Fruit fly (Drosophila melanogaster) whole organism, embryonic: ENCODE results near the gene U2af50.
A peak's percentile ranks its signal among the peaks of the same experiment; 100 is the strongest.

Experiments
- CG12219 ChIP-seq: fragments of 200-800 bp; sonication (Bioruptor generic); optimal IDR thresholded peaks from 3 replicates; lab custom pipeline; 2018; ENCODE audit warnings: missing biosample characterization, mild to moderate bottlenecking, missing genetic modification characterization
- CG12769 ChIP-seq: fragments of 200-800 bp; sonication (Bioruptor generic); optimal IDR thresholded peaks from 2 replicates; lab custom pipeline; 2019; ENCODE audit warnings: missing biosample characterization, mild to moderate bottlenecking, missing genetic modification characterization, moderate library complexity
- CG13894 ChIP-seq: fragments of 200-800 bp; sonication (Bioruptor generic); optimal IDR thresholded peaks from 3 replicates; lab custom pipeline; 2018; ENCODE audit warnings: missing biosample characterization, mild to moderate bottlenecking, missing genetic modification characterization, moderate library complexity
- CG14860 ChIP-seq: fragments of 200-800 bp; sonication (Bioruptor generic); IDR thresholded peaks from 3 replicates; pipeline ENCODE4 v1.3.6; 2022; ENCODE audit warnings: missing biosample characterization, missing genetic modification characterization; ENCODE audit not compliant: partially characterized antibody
- CG15073 ChIP-seq: fragments of 200-800 bp; sonication (Bioruptor generic); optimal IDR thresholded peaks from 2 replicates; lab custom pipeline; 2016; ENCODE audit warnings: missing biosample characterization, missing genetic modification characterization
- CG1603 ChIP-seq: fragments of 200-800 bp; sonication (Bioruptor generic); optimal IDR thresholded peaks from 2 replicates; lab custom pipeline; 2019; ENCODE audit warnings: missing biosample characterization, mild to moderate bottlenecking, missing genetic modification characterization, moderate library complexity
- CG18262 ChIP-seq: fragments of 200-800 bp; optimal IDR thresholded peaks from 3 replicates; lab custom pipeline; 2019; ENCODE audit warnings: missing biosample characterization, mild to moderate bottlenecking, missing genetic modification characterization, moderate library complexity
- CG1832 ChIP-seq: fragments of 200-800 bp; sonication (Bioruptor generic); optimal IDR thresholded peaks from 2 replicates; lab custom pipeline; 2017; ENCODE audit warnings: missing biosample characterization, mild to moderate bottlenecking, missing genetic modification characterization, inconsistent platforms
- CG18619 ChIP-seq: fragments of 200-800 bp; sonication (Bioruptor generic); optimal IDR thresholded peaks from 3 replicates; lab custom pipeline; 2017; ENCODE audit warnings: missing biosample characterization, mild to moderate bottlenecking, missing genetic modification characterization
- CG2129 ChIP-seq: fragments of 200-800 bp; sonication (Bioruptor generic); IDR thresholded peaks from 2 replicates; pipeline ENCODE4 v1.3.6; 2022; ENCODE audit warnings: missing biosample characterization, missing genetic modification characterization; ENCODE audit not compliant: partially characterized antibody
- CG2712 ChIP-seq: fragments of 200-800 bp; optimal IDR thresholded peaks from 3 replicates; lab custom pipeline; 2019; ENCODE audit warnings: missing biosample characterization, mild to moderate bottlenecking, missing genetic modification characterization, moderate library complexity
- CG4328 ChIP-seq: fragments of 200-800 bp; sonication (Bioruptor generic); optimal IDR thresholded peaks from 3 replicates; lab custom pipeline; 2017; ENCODE audit warnings: missing biosample characterization, missing genetic modification reagents, missing genetic modification characterization
- CG6175 ChIP-seq: fragments of 200-800 bp; sonication (Bioruptor generic); IDR thresholded peaks from 3 replicates; pipeline ENCODE4 v1.3.6; 2022; ENCODE audit warnings: missing biosample characterization, missing genetic modification characterization
- CG6272 ChIP-seq: fragments of 200-800 bp; sonication (Bioruptor generic); IDR thresholded peaks from 2 replicates; pipeline ENCODE4 v1.3.6; 2022; ENCODE audit warnings: missing biosample characterization, missing genetic modification characterization
- CG7271 ChIP-seq: fragments of 200-800 bp; sonication (Bioruptor generic); optimal IDR thresholded peaks from 2 replicates; lab custom pipeline; 2018; ENCODE audit warnings: missing biosample characterization, mild to moderate bottlenecking, missing genetic modification characterization, moderate library complexity
- Chrac-16 ChIP-seq: fragments of 200-800 bp; sonication (Bioruptor generic); optimal IDR thresholded peaks from 3 replicates; lab custom pipeline; 2016; ENCODE audit warnings: missing biosample characterization, missing genetic modification characterization
- D19A ChIP-seq: fragments of 200-800 bp; optimal IDR thresholded peaks from 3 replicates; lab custom pipeline; 2019; ENCODE audit warnings: missing biosample characterization, mild to moderate bottlenecking, missing genetic modification characterization, moderate library complexity
- Fer3 ChIP-seq: fragments of 200-800 bp; sonication (Bioruptor generic); optimal IDR thresholded peaks from 2 replicates; lab custom pipeline; 2018; ENCODE audit warnings: missing biosample characterization, mild to moderate bottlenecking, missing genetic modification characterization, moderate library complexity
- Gug ChIP-seq: fragments of 200-800 bp; sonication (Bioruptor generic); IDR thresholded peaks from 4 replicates; pipeline ENCODE4 v1.3.6; 2022; ENCODE audit warnings: missing biosample characterization, missing genetic modification characterization
- Hr51 ChIP-seq, 2 experiments: fragments of 200-800 bp; sonication (Bioruptor generic); optimal IDR thresholded peaks; 2 replicates in 1 of 2; 3 replicates in 1 of 2; lab custom pipeline; 2016 to 2018; ENCODE audit warnings: missing biosample characterization in 2 of 2, missing genetic modification characterization in 2 of 2, mild to moderate bottlenecking in 1 of 2, moderate library complexity in 1 of 2
- Hr78 ChIP-seq, 2 experiments: fragments of 200-800 bp in 1 of 2; fragments of >200 bp in 1 of 2; sonication (Bioruptor generic) in 1 of 2; optimal IDR thresholded peaks; 2 replicates each; lab custom pipeline; 2017 to 2019; ENCODE audit warnings: missing biosample characterization in 2 of 2, missing genetic modification characterization in 2 of 2, mild to moderate bottlenecking in 1 of 2, moderate library complexity in 1 of 2
- Mad ChIP-seq: fragments of 200-800 bp; sonication (Bioruptor generic); optimal IDR thresholded peaks from 2 replicates; lab custom pipeline; 2016; ENCODE audit warnings: missing biosample characterization, missing genetic modification characterization
- Med ChIP-seq: fragments of 200-800 bp; sonication (Bioruptor generic); peaks from one replicate; lab custom pipeline; 2016; ENCODE audit warnings: missing biosample characterization, missing genetic modification characterization, mild to moderate bottlenecking, inconsistent platforms, moderate library complexity
- Mes4 ChIP-seq: fragments of 200-800 bp; sonication (Bioruptor generic); optimal IDR thresholded peaks from 2 replicates; lab custom pipeline; 2016; ENCODE audit warnings: missing biosample characterization, missing genetic modification characterization
- NC2α ChIP-seq: fragments of 200-800 bp; sonication (Bioruptor generic); optimal IDR thresholded peaks from 2 replicates; lab custom pipeline; 2016; ENCODE audit warnings: missing biosample characterization, missing genetic modification characterization
- NfI ChIP-seq: fragments of 200-800 bp; sonication (Bioruptor generic); optimal IDR thresholded peaks from 3 replicates; lab custom pipeline; 2018; ENCODE audit warnings: missing biosample characterization, mild to moderate bottlenecking, missing genetic modification characterization, moderate library complexity
- TFAM ChIP-seq: fragments of 200-800 bp; sonication (Bioruptor generic); optimal IDR thresholded peaks from 2 replicates; lab custom pipeline; 2017; ENCODE audit warnings: missing biosample characterization, missing genetic modification characterization, inconsistent platforms
- Usf ChIP-seq: fragments of 200-800 bp; sonication (Bioruptor generic); optimal IDR thresholded peaks from 2 replicates; lab custom pipeline; 2017; ENCODE audit warnings: missing genotype, missing biosample characterization, missing genetic modification characterization
- Xrp1 ChIP-seq: fragments of 200-800 bp; sonication (Bioruptor generic); IDR thresholded peaks from 2 replicates; pipeline ENCODE4 v1.3.6; 2022; ENCODE audit warnings: missing biosample characterization, missing genetic modification characterization
- YL-1 ChIP-seq: fragments of 200-800 bp; sonication (Bioruptor generic); optimal IDR thresholded peaks from 3 replicates; lab custom pipeline; 2017; ENCODE audit warnings: missing biosample characterization, mild to moderate bottlenecking, missing genetic modification characterization
- amos ChIP-seq: fragments of 200-800 bp; sonication (Bioruptor generic); IDR thresholded peaks from 2 replicates; pipeline ENCODE4 v1.3.6; 2022; ENCODE audit warnings: missing biosample characterization, missing genetic modification characterization; ENCODE audit not compliant: partially characterized antibody
- bigmax ChIP-seq: fragments of 200-800 bp; sonication (Bioruptor generic); optimal IDR thresholded peaks from 2 replicates; lab custom pipeline; 2018; ENCODE audit warnings: missing biosample characterization, mild to moderate bottlenecking, missing genetic modification characterization
- chinmo ChIP-seq: fragments of 200-800 bp; sonication (Bioruptor generic); IDR thresholded peaks from 4 replicates; pipeline ENCODE4 v1.3.6; 2022; ENCODE audit warnings: missing biosample characterization, missing genetic modification characterization; ENCODE audit not compliant: partially characterized antibody
- chn ChIP-seq: fragments of 200-800 bp; sonication (Bioruptor generic); optimal IDR thresholded peaks from 2 replicates; lab custom pipeline; 2016; ENCODE audit warnings: missing biosample characterization, missing genetic modification characterization
- crp ChIP-seq, 2 experiments: fragments of 200-800 bp; sonication (Bioruptor generic); optimal IDR thresholded peaks; 2 replicates in 1 of 2; 3 replicates in 1 of 2; lab custom pipeline; 2017; ENCODE audit warnings: missing biosample characterization in 2 of 2, missing genetic modification characterization in 2 of 2, mild to moderate bottlenecking in 1 of 2, moderate library complexity in 1 of 2
- cwo ChIP-seq: fragments of 200-800 bp; sonication (Bioruptor generic); optimal IDR thresholded peaks from 3 replicates; lab custom pipeline; 2017; ENCODE audit warnings: missing biosample characterization, missing genetic modification characterization, mild to moderate bottlenecking, moderate library complexity, missing genetic modification reagents
- dati ChIP-seq: fragments of 200-800 bp; sonication (Bioruptor generic); IDR thresholded peaks from 2 replicates; pipeline ENCODE4 v1.3.6; 2022; ENCODE audit warnings: missing biosample characterization, missing genetic modification characterization
- ham ChIP-seq: fragments of 200-800 bp; sonication (Bioruptor generic); IDR thresholded peaks from 2 replicates; pipeline ENCODE4 v1.3.6; 2022; ENCODE audit warnings: missing biosample characterization, missing genetic modification characterization
- ken ChIP-seq: fragments of 200-800 bp; sonication (Bioruptor generic); IDR thresholded peaks from 3 replicates; pipeline ENCODE4 v1.3.6; 2022; ENCODE audit warnings: missing biosample characterization, missing genetic modification characterization
- knrl ChIP-seq: fragments of 200-800 bp; sonication (Bioruptor generic); IDR thresholded peaks from 3 replicates; pipeline ENCODE4 v1.3.6; 2022; ENCODE audit warnings: missing biosample characterization, missing genetic modification characterization; ENCODE audit not compliant: partially characterized antibody
- pan ChIP-seq, 4 experiments: fragments of >200 bp in 3 of 4; fragments of 200-800 bp in 1 of 4; sonication (Bioruptor generic) in 1 of 4; optimal IDR thresholded peaks in 3 of 4; IDR thresholded peaks in 1 of 4; 2 replicates each; pipeline versions ENCODE4 v1.3.6 to Lab custom; 2017 to 2022; ENCODE audit warnings: missing biosample characterization in 2 of 4, missing genetic modification characterization in 2 of 4, mixed read lengths in 1 of 4
- peb ChIP-seq: fragments of 200-800 bp; sonication (Bioruptor generic); IDR thresholded peaks from 2 replicates; pipeline ENCODE4 v1.3.6; 2022; ENCODE audit warnings: missing biosample characterization, missing genetic modification characterization
- pho ChIP-seq: fragments of 200-800 bp; sonication (Bioruptor generic); optimal IDR thresholded peaks from 2 replicates; lab custom pipeline; 2016; ENCODE audit warnings: missing biosample characterization, missing genetic modification characterization
- tgo ChIP-seq: fragments of 200-800 bp; sonication (Bioruptor generic); IDR thresholded peaks from 3 replicates; pipeline ENCODE4 v1.3.6; 2022; ENCODE audit warnings: missing biosample characterization, missing genetic modification characterization
- toy ChIP-seq: fragments of 200-800 bp; sonication (Bioruptor generic); IDR thresholded peaks from 2 replicates; pipeline ENCODE4 v1.3.6; 2022; ENCODE audit warnings: missing biosample characterization, missing genetic modification characterization
- zen2 ChIP-seq: fragments of 200-800 bp; sonication (Bioruptor generic); IDR thresholded peaks from 3 replicates; pipeline ENCODE4 v1.3.6; 2022; ENCODE audit warnings: missing biosample characterization, missing genetic modification characterization; ENCODE audit not compliant: partially characterized antibody
- zf30C ChIP-seq: fragments of 200-800 bp; sonication (Bioruptor generic); optimal IDR thresholded peaks from 3 replicates; lab custom pipeline; 2018; ENCODE audit warnings: missing biosample characterization, mild to moderate bottlenecking, missing genetic modification characterization

U2af50 gene

DNA sequence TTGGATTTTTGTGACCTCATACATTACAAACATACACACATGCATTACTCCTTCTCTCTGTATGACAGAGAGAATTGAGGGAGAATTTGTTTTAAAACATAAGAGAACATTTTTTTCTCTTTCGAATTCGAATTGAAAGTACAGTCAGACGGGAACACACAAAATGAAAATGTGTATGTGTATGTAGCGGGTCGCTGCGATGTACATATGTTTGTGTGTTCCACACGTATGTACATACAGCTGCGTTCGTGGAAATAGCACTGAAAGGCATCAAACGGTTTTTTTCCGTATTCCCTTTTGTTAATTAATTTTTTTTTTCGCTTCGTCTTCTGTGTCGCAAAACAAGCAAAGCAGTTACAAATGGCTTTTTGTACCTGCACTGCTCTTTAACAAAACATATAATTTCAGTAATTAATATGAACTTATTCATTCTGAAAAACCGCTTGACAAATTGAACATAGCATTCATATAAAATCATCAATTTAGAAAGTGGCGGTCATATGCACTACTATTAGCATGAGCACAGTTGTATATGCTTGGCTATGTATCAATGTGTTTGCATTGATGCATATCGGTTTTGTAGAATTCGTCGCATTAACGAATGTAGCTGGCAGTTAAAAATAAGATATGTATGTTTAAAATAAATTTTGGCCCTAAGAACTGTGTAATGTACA, 26.1 kb downstream of the U2af50 start (continued):
- peak; percentile 91 for TF ChIP-seq Chrac-16
- TF ChIP-seq Xrp1 (GFP tag; lab: Robert Waterston, UW): peak; percentile 94
- TF ChIP-seq bigmax (GFP tag; lab: Kevin White, UChicago): peak; percentile 61
- TF ChIP-seq Mes4 (GFP tag; lab: Kevin White, UChicago): peak; percentile 96
- TF ChIP-seq Med (GFP tag; lab: Kevin White, UChicago): peak; percentile 99
- 0 out of 2 replicates have a peak, but pooled peaks have one; percentile 37 for TF ChIP-seq dati (GFP tag; lab: Robert Waterston, UW)
- peak; percentile 94 for TF ChIP-seq pho (GFP tag; lab: Kevin White, UChicago)
- TF ChIP-seq knrl: no peak
- peak; percentile 80 for TF ChIP-seq toy (GFP tag; lab: Robert Waterston, UW)
- TF ChIP-seq CG1603 (tag; lab: Kevin White, UChicago): peak; percentile 89
- TF ChIP-seq CG2129 (GFP tag; lab: Robert Waterston, UW): no peak
- peak; percentile 98 for TF ChIP-seq CG2712 (tag; lab: Kevin White, UChicago)
- TF ChIP-seq amos (GFP tag; lab: Robert Waterston, UW): no peak
- no peak for TF ChIP-seq CG14860 (GFP tag; lab: Robert Waterston, UW)
- TF ChIP-seq Mad (GFP tag; lab: Kevin White, UChicago): peak; percentile 94
- peak; percentile 92 for TF ChIP-seq Usf (GFP tag; lab: Kevin White, UChicago)
- TF ChIP-seq CG12769 (tag; lab: Kevin White, UChicago): peak; percentile 93
- TF ChIP-seq chinmo (GFP tag; lab: Robert Waterston, UW): no peak; the same call in 2 of the 4 replicates
- TF ChIP-seq crp (GFP tag; optimal IDR thresholded peaks at IDR 0.05; lab: Kevin White, UChicago): peak in 1 of 2 experiments; percentile 65
- TF ChIP-seq CG12219 (GFP tag; lab: Kevin White, UChicago): peak; percentile 96
- TF ChIP-seq CG18619 (GFP tag; lab: Kevin White, UChicago): peak; percentile 97
- peak; percentile 96 for TF ChIP-seq Fer3 (tag; lab: Kevin White, UChicago)
- TF ChIP-seq Gug (GFP tag; lab: Robert Waterston, UW): peak; percentile 85
- peak; percentile 95 to 97 for TF ChIP-seq Hr51 (GFP tag; optimal IDR thresholded peaks at IDR 0.05; lab: Kevin White, UChicago)
- peak; percentile 94 for TF ChIP-seq cwo (GFP tag; lab: Kevin White, UChicago)
- TF ChIP-seq CG13894 (tag; lab: Kevin White, UChicago): peak; percentile 97
- peak; percentile 18 for TF ChIP-seq zf30C (GFP tag; lab: Kevin White, UChicago)
- peak; percentile 96 for TF ChIP-seq NfI (GFP tag; lab: Kevin White, UChicago)
- TF ChIP-seq peb (GFP tag; lab: Robert Waterston, UW): peak; percentile 82
- TF ChIP-seq zen2 (GFP tag; lab: Robert Waterston, UW): no peak
- TF ChIP-seq CG18262 (tag; lab: Kevin White, UChicago): peak; percentile 98
- TF ChIP-seq pan (optimal IDR thresholded peaks at IDR 0.05; lab: Kevin White, UChicago): no peak
- peak in 1 of 2 experiments; percentile 92 for TF ChIP-seq pan (GFP tag; optimal IDR thresholded peaks at IDR 0.05 in 1 of 2, IDR thresholded peaks at IDR 0.05 in 1 of 2)
- peak; percentile 91 for TF ChIP-seq YL-1 (GFP tag; lab: Kevin White, UChicago)
- TF ChIP-seq CG6272 (GFP tag; lab: Robert Waterston, UW): peak; percentile 84
- TF ChIP-seq D19A (tag; lab: Kevin White, UChicago): peak; percentile 95
- peak; percentile 92 for TF ChIP-seq tgo (GFP tag; lab: Robert Waterston, UW)
- peak; percentile 96 for TF ChIP-seq CG4328
- peak; percentile 62 for TF ChIP-seq CG15073 (GFP tag; lab: Kevin White, UChicago)
- peak; percentile 75 for TF ChIP-seq ham
- peak; percentile 75 for TF ChIP-seq CG7271 (tag; lab: Kevin White, UChicago)
- peak; percentile 89 for TF ChIP-seq ken (GFP tag; lab: Robert Waterston, UW)
- TF ChIP-seq NC2α (GFP tag; lab: Kevin White, UChicago): peak; percentile 92
- TF ChIP-seq chn (GFP tag; lab: Kevin White, UChicago): peak; percentile 95
- TF ChIP-seq CG6175 (GFP tag; lab: Robert Waterston, UW): peak; percentile 78; the same call in 2 of the 3 replicates
- peak; percentile 75 for TF ChIP-seq TFAM (GFP tag; lab: Kevin White, UChicago)
- TF ChIP-seq CG1832 (GFP tag; lab: Kevin White, UChicago): no peak
- TF ChIP-seq Hr78 (GFP tag; optimal IDR thresholded peaks at IDR 0.05; lab: Kevin White, UChicago): peak in 1 of 2 experiments; percentile 91
